Fruit fly (Drosophila melanogaster) whole organism, prepupa: ENCODE data around the gene Nlp.

ENCODE experiments used
- Blimp-1 ChIP-seq: fragments of 200-800 bp; sonication (Bioruptor generic); optimal IDR thresholded peaks from 3 replicates; lab custom pipeline; 2017; ENCODE audit warnings: missing biosample characterization, missing genetic modification characterization, mild to moderate bottlenecking, moderate library complexity, missing genetic modification reagents
- CG10631 ChIP-seq: fragments of 200-800 bp; sonication (Bioruptor generic); optimal IDR thresholded peaks from 2 replicates; lab custom pipeline; 2016; ENCODE audit warnings: missing biosample characterization, missing genetic modification characterization
- CG10669 ChIP-seq: fragments of 200-800 bp; sonication (Bioruptor generic); optimal IDR thresholded peaks from 3 replicates; lab custom pipeline; 2018; ENCODE audit warnings: missing biosample characterization, mild to moderate bottlenecking, missing genetic modification characterization, moderate library complexity
- CG11294 ChIP-seq: fragments of 200-800 bp; sonication (Bioruptor generic); IDR thresholded peaks from 2 replicates; pipeline ENCODE4 v1.3.6; 2022; ENCODE audit warnings: missing biosample characterization, missing genetic modification characterization
- CG11762 ChIP-seq: fragments of 200-800 bp; sonication (Bioruptor generic); optimal IDR thresholded peaks from 3 replicates; lab custom pipeline; 2016; ENCODE audit warnings: missing biosample characterization, missing genetic modification characterization; ENCODE audit not compliant: insufficient read depth
- CG11902 ChIP-seq: fragments of 200-800 bp; sonication (Bioruptor generic); optimal IDR thresholded peaks from 3 replicates; lab custom pipeline; 2016; ENCODE audit warnings: missing biosample characterization, missing genetic modification characterization
- CG15336 ChIP-seq: fragments of 200-800 bp; sonication (Bioruptor generic); IDR thresholded peaks from 2 replicates; pipeline ENCODE4 v1.3.6; 2022; ENCODE audit warnings: missing biosample characterization, missing genetic modification characterization
- CG1621 ChIP-seq: fragments of 200-800 bp; sonication (Bioruptor generic); optimal IDR thresholded peaks from 3 replicates; lab custom pipeline; 2018; ENCODE audit warnings: missing biosample characterization, mild to moderate bottlenecking, missing genetic modification characterization
- CG16779 ChIP-seq: fragments of 200-800 bp; sonication (Bioruptor generic); optimal IDR thresholded peaks from 3 replicates; lab custom pipeline; 2017; ENCODE audit warnings: missing biosample characterization, mild to moderate bottlenecking, missing genetic modification characterization
- CG3032 ChIP-seq: fragments of 200-800 bp; optimal IDR thresholded peaks from 2 replicates; lab custom pipeline; 2019; ENCODE audit warnings: missing biosample characterization, mild to moderate bottlenecking, missing genetic modification characterization, moderate library complexity
- CG31627 ChIP-seq: fragments of 200-800 bp; sonication (Bioruptor generic); optimal IDR thresholded peaks from 3 replicates; lab custom pipeline; 2016; ENCODE audit warnings: missing biosample characterization, missing genetic modification characterization
- CG32006 ChIP-seq: fragments of 200-800 bp; sonication (Bioruptor generic); optimal IDR thresholded peaks from 3 replicates; lab custom pipeline; 2017; ENCODE audit warnings: missing biosample characterization, mild to moderate bottlenecking, missing genetic modification characterization
- CG34406 ChIP-seq: fragments of 200-800 bp; sonication (Bioruptor generic); optimal IDR thresholded peaks from 3 replicates; lab custom pipeline; 2016; ENCODE audit warnings: missing biosample characterization, missing genetic modification characterization
- CG3919 ChIP-seq: fragments of 200-800 bp; sonication (Bioruptor generic); optimal IDR thresholded peaks from 3 replicates; lab custom pipeline; 2016; ENCODE audit warnings: missing biosample characterization, missing genetic modification characterization
- CG6163 ChIP-seq: fragments of 200-800 bp; sonication (Bioruptor generic); IDR thresholded peaks from 3 replicates; pipeline ENCODE4 v1.3.6; 2022; ENCODE audit warnings: missing biosample characterization, missing genetic modification characterization
- CG6792 ChIP-seq: fragments of 200-800 bp; sonication (Bioruptor generic); optimal IDR thresholded peaks from 3 replicates; lab custom pipeline; 2016; ENCODE audit warnings: missing biosample characterization, missing genetic modification characterization
- CG6854 ChIP-seq: fragments of 200-800 bp; sonication (Bioruptor generic); optimal IDR thresholded peaks from 2 replicates; lab custom pipeline; 2017; ENCODE audit warnings: missing biosample characterization, mild to moderate bottlenecking, missing genetic modification characterization
- CG7368 ChIP-seq: fragments of 200-800 bp; sonication (Bioruptor generic); optimal IDR thresholded peaks from 3 replicates; lab custom pipeline; 2016; ENCODE audit warnings: missing biosample characterization, missing genetic modification characterization
- CG8119 ChIP-seq: fragments of 200-800 bp; sonication (Bioruptor generic); IDR thresholded peaks from 3 replicates; pipeline ENCODE4 v1.3.6; 2022; ENCODE audit warnings: missing biosample characterization, missing genetic modification characterization
- CG8632 ChIP-seq: fragments of 200-800 bp; sonication (Bioruptor generic); optimal IDR thresholded peaks from 3 replicates; lab custom pipeline; 2016; ENCODE audit warnings: missing biosample characterization, missing genetic modification characterization
- Eip75B ChIP-seq: fragments of 200-800 bp; sonication (Bioruptor generic); optimal IDR thresholded peaks from 3 replicates; lab custom pipeline; 2016; ENCODE audit warnings: missing biosample characterization, missing genetic modification characterization
- Eip78C ChIP-seq: fragments of 200-800 bp; sonication (Bioruptor generic); peaks from one replicate; lab custom pipeline; 2016; ENCODE audit warnings: missing biosample characterization, missing genetic modification characterization
- Eip93F ChIP-seq: fragments of 200-800 bp; sonication (Bioruptor generic); optimal IDR thresholded peaks from 2 replicates; lab custom pipeline; 2016; ENCODE audit warnings: missing biosample characterization, mild to moderate bottlenecking, missing genetic modification characterization
- Ets21C ChIP-seq: fragments of 200-800 bp; sonication (Bioruptor generic); optimal IDR thresholded peaks from 3 replicates; lab custom pipeline; 2016; ENCODE audit warnings: missing biosample characterization, missing genetic modification characterization
- Ets96B ChIP-seq: fragments of 200-800 bp; optimal IDR thresholded peaks from 2 replicates; lab custom pipeline; 2019; ENCODE audit warnings: missing biosample characterization, mild to moderate bottlenecking, missing genetic modification characterization, moderate library complexity
- Gug ChIP-seq: fragments of 200-800 bp; sonication (Bioruptor generic); IDR thresholded peaks from 2 replicates; pipeline ENCODE4 v1.3.6; 2022; ENCODE audit warnings: missing biosample characterization, missing genetic modification characterization
- Hr38 ChIP-seq: sonication (Bioruptor generic); optimal IDR thresholded peaks from 2 replicates; lab custom pipeline; 2016; ENCODE audit warnings: missing biosample characterization, missing genetic modification characterization
- Hr39 ChIP-seq: fragments of 200-800 bp; sonication (Bioruptor generic); optimal IDR thresholded peaks from 2 replicates; lab custom pipeline; 2016; ENCODE audit warnings: missing biosample characterization, missing genetic modification characterization
- Hr4 ChIP-seq: fragments of 200-800 bp; sonication (Bioruptor generic); optimal IDR thresholded peaks from 3 replicates; lab custom pipeline; 2016; ENCODE audit warnings: missing biosample characterization, missing genetic modification characterization
- Lpt ChIP-seq: fragments of 200-800 bp; sonication (Bioruptor generic); optimal IDR thresholded peaks from 3 replicates; lab custom pipeline; 2016; ENCODE audit warnings: missing biosample characterization, missing genetic modification characterization
- Met ChIP-seq: fragments of 200-800 bp; sonication (Bioruptor generic); optimal IDR thresholded peaks from 3 replicates; lab custom pipeline; 2016; ENCODE audit warnings: missing biosample characterization, missing genetic modification characterization
- OdsH ChIP-seq: fragments of 200-800 bp; sonication (Bioruptor generic); optimal IDR thresholded peaks from 3 replicates; lab custom pipeline; 2016; ENCODE audit warnings: missing biosample characterization, missing genetic modification characterization
- Smox ChIP-seq: fragments of 200-800 bp; sonication (Bioruptor generic); optimal IDR thresholded peaks from 3 replicates; lab custom pipeline; 2016; ENCODE audit warnings: missing biosample characterization, missing genetic modification characterization
- Sox102F ChIP-seq: fragments of 200-800 bp; sonication (Bioruptor generic); optimal IDR thresholded peaks from 2 replicates; lab custom pipeline; 2016; ENCODE audit warnings: missing biosample characterization, mild to moderate bottlenecking, missing genetic modification characterization
- Sox14 ChIP-seq: fragments of 200-800 bp; sonication (Bioruptor generic); optimal IDR thresholded peaks from 3 replicates; lab custom pipeline; 2016; ENCODE audit warnings: missing biosample characterization, missing genetic modification characterization
- Sox15 ChIP-seq: fragments of 200-800 bp; sonication (Bioruptor generic); optimal IDR thresholded peaks from 3 replicates; lab custom pipeline; 2016; ENCODE audit warnings: missing biosample characterization, missing genetic modification characterization
- achi ChIP-seq: fragments of 200-800 bp; sonication (Bioruptor generic); optimal IDR thresholded peaks from 3 replicates; lab custom pipeline; 2016; ENCODE audit warnings: missing biosample characterization, missing genetic modification characterization
- dac ChIP-seq: fragments of 200-800 bp; sonication (Bioruptor generic); optimal IDR thresholded peaks from 2 replicates; lab custom pipeline; 2017; ENCODE audit warnings: missing biosample characterization, mild to moderate bottlenecking, missing genetic modification characterization
- dsx ChIP-seq: fragments of 200-800 bp; optimal IDR thresholded peaks from 3 replicates; lab custom pipeline; 2019; ENCODE audit warnings: missing biosample characterization, mild to moderate bottlenecking, missing genetic modification characterization, moderate library complexity; ENCODE audit not compliant: poor library complexity, severe bottlenecking
- eg ChIP-seq: fragments of 200-800 bp; sonication (Bioruptor generic); IDR thresholded peaks from 3 replicates; pipeline ENCODE4 v1.3.6; 2022; ENCODE audit warnings: missing biosample characterization, missing genetic modification characterization
- esn ChIP-seq: fragments of 200-800 bp; sonication (Bioruptor generic); optimal IDR thresholded peaks from 2 replicates; lab custom pipeline; 2016; ENCODE audit warnings: missing biosample characterization, mild to moderate bottlenecking, missing genetic modification characterization, moderate library complexity
- fd59A ChIP-seq: fragments of 200-800 bp; sonication (Bioruptor generic); optimal IDR thresholded peaks from 2 replicates; lab custom pipeline; 2017; ENCODE audit warnings: missing biosample characterization, mild to moderate bottlenecking, missing genetic modification characterization, missing genetic modification reagents
- fd85E ChIP-seq: fragments of 200-800 bp; sonication (Bioruptor generic); optimal IDR thresholded peaks from 3 replicates; lab custom pipeline; 2016; ENCODE audit warnings: missing biosample characterization, missing genetic modification characterization
- lz ChIP-seq: fragments of 200-800 bp; sonication (Bioruptor generic); optimal IDR thresholded peaks from 3 replicates; lab custom pipeline; 2016; ENCODE audit warnings: missing biosample characterization, missing genetic modification characterization
- net ChIP-seq: fragments of 200-800 bp; sonication (Bioruptor generic); optimal IDR thresholded peaks from 3 replicates; lab custom pipeline; 2016; ENCODE audit warnings: missing biosample characterization, missing genetic modification characterization
- pdm3 ChIP-seq: fragments of 200-800 bp; sonication (Bioruptor generic); optimal IDR thresholded peaks from 3 replicates; lab custom pipeline; 2016; ENCODE audit warnings: missing biosample characterization, missing genetic modification characterization
- salr ChIP-seq, 2 experiments: fragments of 200-800 bp; sonication (Bioruptor generic); optimal IDR thresholded peaks; 3 replicates each; lab custom pipeline; 2016 to 2018; ENCODE audit warnings: missing biosample characterization in 2 of 2, missing genetic modification characterization in 2 of 2, mild to moderate bottlenecking in 1 of 2
- spab ChIP-seq: fragments of 200-800 bp; sonication (Bioruptor generic); optimal IDR thresholded peaks from 2 replicates; lab custom pipeline; 2017; ENCODE audit warnings: missing biosample characterization, mild to moderate bottlenecking, missing genetic modification characterization, missing genetic modification reagents
- svp ChIP-seq: fragments of 200-800 bp; sonication (Bioruptor generic); peaks from one replicate; lab custom pipeline; 2016; ENCODE audit warnings: missing biosample characterization, missing genetic modification characterization
- topi ChIP-seq: fragments of 200-800 bp; sonication (Bioruptor generic); optimal IDR thresholded peaks from 3 replicates; lab custom pipeline; 2016; ENCODE audit warnings: missing biosample characterization, missing genetic modification characterization

Nlp gene

dm6 chr3R:29982027-29982426 is 22.6 kb upstream of the Nlp start (continued):
- TF ChIP-seq lz (no peak), CG11902 (no peak), CG32006 (peak; percentile 84), Gug (GFP tag; lab: Robert Waterston, UW) (peak; percentile 62), achi (GFP tag; lab: Kevin White, UChicago) (peak; percentile 46), salr (GFP tag; optimal IDR thresholded peaks at IDR 0.05; lab: Kevin White, UChicago) (peak in 1 of 2 experiments; percentile 41), CG6792 (GFP tag; lab: Kevin White, UChicago) (no peak), Eip93F (no peak), Hr39 (GFP tag; lab: Kevin White, UChicago) (peak; percentile 24), Sox15 (no peak), OdsH (peak; percentile 37), CG3032 (no peak)

- TF ChIP-seq Ets96B (tag; lab: Kevin White, UChicago) (peak; percentile 80), topi (GFP tag; lab: Kevin White, UChicago) (peak; percentile 80), Hr4 (GFP tag; lab: Kevin White, UChicago) (peak; percentile 87), Eip75B (GFP tag; lab: Kevin White, UChicago) (peak; percentile 76), eg (peak; percentile 88), CG6854 (GFP tag; lab: Kevin White, UChicago) (peak; percentile 67), salr (GFP tag; optimal IDR thresholded peaks at IDR 0.05; lab: Kevin White, UChicago) (peak; percentile 18 to 72), Eip78C (GFP tag; lab: Kevin White, UChicago) (peak; percentile 94), Sox14 (GFP tag; lab: Kevin White, UChicago) (peak; percentile 70), CG8119 (GFP tag; lab: Robert Waterston, UW) (peak; percentile 93), svp (GFP tag; lab: Kevin White, UChicago) (peak; percentile 97), Lpt (GFP tag; lab: Kevin White, UChicago) (peak; percentile 73), CG6792 (GFP tag; lab: Kevin White, UChicago) (peak; percentile 87), Sox15 (peak; percentile 75), esn (GFP tag; lab: Kevin White, UChicago) (peak; percentile 90), spab (GFP tag; lab: Kevin White, UChicago) (peak; percentile 69), Gug (GFP tag; lab: Robert Waterston, UW) (peak; percentile 80), Hr39 (GFP tag; lab: Kevin White, UChicago) (peak; percentile 59), CG34406 (GFP tag; lab: Kevin White, UChicago) (peak; percentile 86), dac (GFP tag; lab: Kevin White, UChicago) (peak; percentile 67), achi (GFP tag; lab: Kevin White, UChicago) (peak; percentile 87), CG11294 (peak; percentile 80), CG15336 (GFP tag; lab: Robert Waterston, UW) (peak; percentile 93), fd59A (peak; percentile 76), CG10669 (GFP tag; lab: Kevin White, UChicago) (peak; percentile 73), CG3032 (peak; percentile 87), CG6163 (GFP tag; lab: Robert Waterston, UW) (peak; percentile 93), Blimp-1 (GFP tag; lab: Kevin White, UChicago) (peak; percentile 49), CG1621 (tag; lab: Kevin White, UChicago) (peak; percentile 50), CG11762 (peak; percentile 65), dsx (peak; percentile 76), CG7368 (GFP tag; lab: Kevin White, UChicago) (peak; percentile 74), Sox102F (peak; percentile 80), Smox (GFP tag; lab: Kevin White, UChicago) (peak; percentile 81), Hr38 (GFP tag; lab: Kevin White, UChicago) (no peak), Eip93F (peak; percentile 33), CG8632 (GFP tag; lab: Kevin White, UChicago) (peak; percentile 81), CG31627 (peak; percentile 67), CG3919 (GFP tag; lab: Kevin White, UChicago) (peak; percentile 83), net (GFP tag; lab: Kevin White, UChicago) (peak; percentile 78), fd85E (GFP tag; lab: Kevin White, UChicago) (peak; percentile 34), CG16779 (tag; lab: Kevin White, UChicago) (peak; percentile 51), pdm3 (GFP tag; lab: Kevin White, UChicago) (peak; percentile 70), Met (GFP tag; lab: Kevin White, UChicago) (peak; percentile 85), CG10631 (GFP tag; lab: Kevin White, UChicago) (peak; percentile 86), Ets21C (GFP tag; lab: Kevin White, UChicago) (peak; percentile 69)
Observed at dm6 chr3R:29983073-29983544, 21.5 kb upstream of the Nlp start, which contains the start of gene CG7896. Gene CG7896, plus strand, starts transcription at chr3R:29983426.
